Worm (Caenorhabditis elegans) whole organism, L1 larva: ENCODE results near the gene C38C10.3.

Source experiments
- ceh-82 ChIP-seq, 3 experiments: fragments of 150-350 bp in 1 of 3; sonication (generic microtip) in 2 of 3; optimal IDR thresholded peaks; 2 replicates each; lab custom pipeline; 2014 to 2017; ENCODE audit warnings: missing biosample characterization in 3 of 3, missing genetic modification characterization in 3 of 3
- fkh-10 ChIP-seq: sonication (generic microtip); optimal IDR thresholded peaks from 2 replicates; lab custom pipeline; 2017; ENCODE audit warnings: missing biosample characterization, missing genetic modification reagents, missing genetic modification characterization
- mab-9 ChIP-seq: fragments of 200-800 bp; sonication (Bioruptor generic); IDR thresholded peaks from 2 replicates; pipeline ENCODE4 v1.3.6; 2022; ENCODE audit warnings: missing genetic modification reagents, missing genetic modification characterization, missing compliant biosample characterization
- nhr-11 ChIP-seq: fragments of 150-350 bp; optimal IDR thresholded peaks from 2 replicates; lab custom pipeline; 2014; ENCODE audit warnings: missing biosample characterization, missing genetic modification characterization

DNA sequence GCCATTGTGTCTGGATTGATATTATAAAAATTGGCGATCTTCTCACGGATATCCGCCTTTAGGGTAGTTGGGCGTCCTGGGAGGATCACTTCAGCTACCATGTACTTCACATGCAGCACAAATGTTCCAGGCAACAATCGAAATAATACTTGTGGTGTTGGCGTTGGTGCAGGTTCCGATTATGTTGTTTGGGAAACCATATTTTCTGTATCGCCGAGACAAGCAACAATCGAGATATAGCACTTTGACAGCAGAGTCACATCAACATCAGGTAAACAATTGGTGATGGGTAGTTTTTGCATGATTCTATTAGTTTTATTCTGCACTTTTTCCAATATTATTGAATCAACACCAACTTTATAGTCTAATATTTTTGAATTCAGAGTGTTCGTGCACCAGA, 27.9 kb upstream of the C38C10.3 start, which contains the start of gene T26G10.3:
- TF ChIP-seq nhr-11 (tag; lab: Kevin White, UChicago) (no peak), ceh-82 (tag; optimal IDR thresholded peaks at IDR 0.05; lab: Kevin White, UChicago) (no peak), mab-9 (GFP tag; lab: Robert Waterston, UW) (no peak), fkh-10 (GFP tag; lab: Kevin White, UChicago) (no peak)
